Worm (Caenorhabditis elegans): ENCODE results near the gene F28B12.6.

ce11 chrII:5918149-5918697 lies 22.4 kb upstream of the F28B12.6 start, which contains the start of gene ptp-2:
- no peak for TF ChIP-seq unc-39 (tag; optimal IDR thresholded peaks at IDR 0.05)
- no peak for TF ChIP-seq fos-1 (tag; optimal IDR thresholded peaks at IDR 0.05)
- TF ChIP-seq fkh-10 (GFP tag; optimal IDR thresholded peaks at IDR 0.05) = no peak
- no peak for TF ChIP-seq R02D3.7 (tag; optimal IDR thresholded peaks at IDR 0.05)
- TF ChIP-seq nhr-11 (tag; optimal IDR thresholded peaks at IDR 0.05) = no peak
- TF ChIP-seq nhr-25 (tag; optimal IDR thresholded peaks at IDR 0.05) = no peak
- no peak for TF ChIP-seq elt-3 (tag; optimal IDR thresholded peaks at IDR 0.05)
- TF ChIP-seq nhr-67 (tag; optimal IDR thresholded peaks at IDR 0.05) = no peak
- TF ChIP-seq unc-62 (GFP tag; optimal IDR thresholded peaks at IDR 0.05) = no peak
- TF ChIP-seq mml-1 (tag; optimal IDR thresholded peaks at IDR 0.05) = no peak
- TF ChIP-seq nfya-1 (tag; optimal IDR thresholded peaks at IDR 0.05; ENCODE audit: insufficient read depth) = peak; percentile 47
- TF ChIP-seq pha-4 (tag; optimal IDR thresholded peaks at IDR 0.05) = peak; percentile 51
- TF ChIP-seq jun-1 (tag; optimal IDR thresholded peaks at IDR 0.05) = no peak
- no peak for TF ChIP-seq daf-12 (tag; optimal IDR thresholded peaks at IDR 0.05)
